Worm (Caenorhabditis elegans): Measurements from ENCODE around the gene srx-1.

- no peak for TF ChIP-seq ama-1 (optimal IDR thresholded peaks at IDR 0.05)
- TF ChIP-seq skn-1 (tag; optimal IDR thresholded peaks at IDR 0.05) = no peak
- TF ChIP-seq aly-2 (tag; optimal IDR thresholded peaks at IDR 0.05) = no peak
- no peak for TF ChIP-seq pqm-1 (tag; optimal IDR thresholded peaks at IDR 0.05)
- TF ChIP-seq mdl-1 (tag; optimal IDR thresholded peaks at IDR 0.05) = no peak
Measured at ce11 chrV:9018871-9019270, 15.4 kb downstream of the srx-1 start.
